Worm (Caenorhabditis elegans) whole organism, L2 larva: ENCODE results near the gene znf-706.

Source experiments
- aly-2 ChIP-seq: fragments of 150-350 bp; optimal IDR thresholded peaks from 2 replicates; lab custom pipeline; 2014; ENCODE audit warnings: missing biosample characterization, missing genetic modification characterization
- gmeb-1 ChIP-seq: fragments of 150-350 bp; optimal IDR thresholded peaks from 2 replicates; lab custom pipeline; 2014; ENCODE audit warnings: missing biosample characterization, missing genetic modification characterization
- nhr-129 ChIP-seq: fragments of 150-350 bp; optimal IDR thresholded peaks from 2 replicates; lab custom pipeline; 2014; ENCODE audit warnings: missing biosample characterization, missing genetic modification characterization
- ztf-4 ChIP-seq: fragments of 150-350 bp; optimal IDR thresholded peaks from 2 replicates; lab custom pipeline; 2014; ENCODE audit warnings: missing biosample characterization, missing genetic modification characterization

DNA sequence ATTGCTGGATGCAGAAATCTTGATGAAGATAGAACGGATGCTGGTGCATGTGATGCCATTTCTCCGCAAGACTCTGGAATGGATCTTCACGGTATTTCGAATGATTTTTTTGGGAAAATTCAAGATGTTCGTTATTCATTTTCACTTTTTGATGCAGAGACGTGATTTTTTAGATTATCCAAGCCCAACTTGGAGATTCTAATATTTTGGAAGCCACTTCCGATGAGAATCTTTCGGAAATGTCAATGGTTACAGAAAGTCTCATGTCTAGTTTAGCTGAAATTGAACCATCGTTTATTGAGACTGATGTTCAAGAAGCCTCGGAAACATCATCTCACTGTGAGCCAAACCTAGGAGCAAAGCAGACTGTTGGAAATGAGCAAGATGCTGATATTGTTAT is 4.8 kb upstream of the znf-706 start:
- TF ChIP-seq aly-2 (no peak), ztf-4 (tag; lab: Kevin White, UChicago) (no peak), nhr-129 (tag; lab: Kevin White, UChicago) (no peak), gmeb-1 (no peak)
